Fruit fly (Drosophila melanogaster) whole organism, prepupa: ENCODE data around the gene CG4757.

Experiments used
- Blimp-1 ChIP-seq: fragments of 200-800 bp; sonication (Bioruptor generic); optimal IDR thresholded peaks from 3 replicates; lab custom pipeline; 2017; ENCODE audit warnings: missing biosample characterization, missing genetic modification characterization, mild to moderate bottlenecking, moderate library complexity, missing genetic modification reagents
- CG10631 ChIP-seq: fragments of 200-800 bp; sonication (Bioruptor generic); optimal IDR thresholded peaks from 2 replicates; lab custom pipeline; 2016; ENCODE audit warnings: missing biosample characterization, missing genetic modification characterization
- CG10669 ChIP-seq: fragments of 200-800 bp; sonication (Bioruptor generic); optimal IDR thresholded peaks from 3 replicates; lab custom pipeline; 2018; ENCODE audit warnings: missing biosample characterization, mild to moderate bottlenecking, missing genetic modification characterization, moderate library complexity
- CG11294 ChIP-seq: fragments of 200-800 bp; sonication (Bioruptor generic); IDR thresholded peaks from 2 replicates; pipeline ENCODE4 v1.3.6; 2022; ENCODE audit warnings: missing biosample characterization, missing genetic modification characterization
- CG11902 ChIP-seq: fragments of 200-800 bp; sonication (Bioruptor generic); optimal IDR thresholded peaks from 3 replicates; lab custom pipeline; 2016; ENCODE audit warnings: missing biosample characterization, missing genetic modification characterization
- CG15336 ChIP-seq: fragments of 200-800 bp; sonication (Bioruptor generic); IDR thresholded peaks from 2 replicates; pipeline ENCODE4 v1.3.6; 2022; ENCODE audit warnings: missing biosample characterization, missing genetic modification characterization
- CG1621 ChIP-seq: fragments of 200-800 bp; sonication (Bioruptor generic); optimal IDR thresholded peaks from 3 replicates; lab custom pipeline; 2018; ENCODE audit warnings: missing biosample characterization, mild to moderate bottlenecking, missing genetic modification characterization
- CG16779 ChIP-seq: fragments of 200-800 bp; sonication (Bioruptor generic); optimal IDR thresholded peaks from 3 replicates; lab custom pipeline; 2017; ENCODE audit warnings: missing biosample characterization, mild to moderate bottlenecking, missing genetic modification characterization
- CG3032 ChIP-seq: fragments of 200-800 bp; optimal IDR thresholded peaks from 2 replicates; lab custom pipeline; 2019; ENCODE audit warnings: missing biosample characterization, mild to moderate bottlenecking, missing genetic modification characterization, moderate library complexity
- CG31627 ChIP-seq: fragments of 200-800 bp; sonication (Bioruptor generic); optimal IDR thresholded peaks from 3 replicates; lab custom pipeline; 2016; ENCODE audit warnings: missing biosample characterization, missing genetic modification characterization
- CG32006 ChIP-seq: fragments of 200-800 bp; sonication (Bioruptor generic); optimal IDR thresholded peaks from 3 replicates; lab custom pipeline; 2017; ENCODE audit warnings: missing biosample characterization, mild to moderate bottlenecking, missing genetic modification characterization
- CG34406 ChIP-seq: fragments of 200-800 bp; sonication (Bioruptor generic); optimal IDR thresholded peaks from 3 replicates; lab custom pipeline; 2016; ENCODE audit warnings: missing biosample characterization, missing genetic modification characterization
- CG3919 ChIP-seq: fragments of 200-800 bp; sonication (Bioruptor generic); optimal IDR thresholded peaks from 3 replicates; lab custom pipeline; 2016; ENCODE audit warnings: missing biosample characterization, missing genetic modification characterization
- CG4318 ChIP-seq: fragments of 200-800 bp; sonication (Bioruptor generic); optimal IDR thresholded peaks from 3 replicates; lab custom pipeline; 2017; ENCODE audit warnings: missing biosample characterization, mild to moderate bottlenecking, missing genetic modification characterization
- CG6163 ChIP-seq: fragments of 200-800 bp; sonication (Bioruptor generic); IDR thresholded peaks from 3 replicates; pipeline ENCODE4 v1.3.6; 2022; ENCODE audit warnings: missing biosample characterization, missing genetic modification characterization
- CG6276 ChIP-seq: fragments of 200-800 bp; sonication (Bioruptor generic); optimal IDR thresholded peaks from 2 replicates; lab custom pipeline; 2017; ENCODE audit warnings: missing biosample characterization, mild to moderate bottlenecking, missing genetic modification characterization
- CG6792 ChIP-seq: fragments of 200-800 bp; sonication (Bioruptor generic); optimal IDR thresholded peaks from 3 replicates; lab custom pipeline; 2016; ENCODE audit warnings: missing biosample characterization, missing genetic modification characterization
- CG6808 ChIP-seq: fragments of 200-800 bp; sonication (Bioruptor generic); optimal IDR thresholded peaks from 3 replicates; lab custom pipeline; 2017; ENCODE audit warnings: missing biosample characterization, missing genetic modification characterization, mild to moderate bottlenecking, moderate library complexity, missing genetic modification reagents
- CG7368 ChIP-seq: fragments of 200-800 bp; sonication (Bioruptor generic); optimal IDR thresholded peaks from 3 replicates; lab custom pipeline; 2016; ENCODE audit warnings: missing biosample characterization, missing genetic modification characterization
- CG8119 ChIP-seq: fragments of 200-800 bp; sonication (Bioruptor generic); IDR thresholded peaks from 3 replicates; pipeline ENCODE4 v1.3.6; 2022; ENCODE audit warnings: missing biosample characterization, missing genetic modification characterization
- CG8632 ChIP-seq: fragments of 200-800 bp; sonication (Bioruptor generic); optimal IDR thresholded peaks from 3 replicates; lab custom pipeline; 2016; ENCODE audit warnings: missing biosample characterization, missing genetic modification characterization
- Eip75B ChIP-seq: fragments of 200-800 bp; sonication (Bioruptor generic); optimal IDR thresholded peaks from 3 replicates; lab custom pipeline; 2016; ENCODE audit warnings: missing biosample characterization, missing genetic modification characterization
- Ets21C ChIP-seq: fragments of 200-800 bp; sonication (Bioruptor generic); optimal IDR thresholded peaks from 3 replicates; lab custom pipeline; 2016; ENCODE audit warnings: missing biosample characterization, missing genetic modification characterization
- Ets96B ChIP-seq: fragments of 200-800 bp; optimal IDR thresholded peaks from 2 replicates; lab custom pipeline; 2019; ENCODE audit warnings: missing biosample characterization, mild to moderate bottlenecking, missing genetic modification characterization, moderate library complexity
- Gug ChIP-seq: fragments of 200-800 bp; sonication (Bioruptor generic); IDR thresholded peaks from 2 replicates; pipeline ENCODE4 v1.3.6; 2022; ENCODE audit warnings: missing biosample characterization, missing genetic modification characterization
- Hr38 ChIP-seq: sonication (Bioruptor generic); optimal IDR thresholded peaks from 2 replicates; lab custom pipeline; 2016; ENCODE audit warnings: missing biosample characterization, missing genetic modification characterization
- Hr39 ChIP-seq: fragments of 200-800 bp; sonication (Bioruptor generic); optimal IDR thresholded peaks from 2 replicates; lab custom pipeline; 2016; ENCODE audit warnings: missing biosample characterization, missing genetic modification characterization
- Hr4 ChIP-seq: fragments of 200-800 bp; sonication (Bioruptor generic); optimal IDR thresholded peaks from 3 replicates; lab custom pipeline; 2016; ENCODE audit warnings: missing biosample characterization, missing genetic modification characterization
- Lpt ChIP-seq: fragments of 200-800 bp; sonication (Bioruptor generic); optimal IDR thresholded peaks from 3 replicates; lab custom pipeline; 2016; ENCODE audit warnings: missing biosample characterization, missing genetic modification characterization
- Met ChIP-seq: fragments of 200-800 bp; sonication (Bioruptor generic); optimal IDR thresholded peaks from 3 replicates; lab custom pipeline; 2016; ENCODE audit warnings: missing biosample characterization, missing genetic modification characterization
- OdsH ChIP-seq: fragments of 200-800 bp; sonication (Bioruptor generic); optimal IDR thresholded peaks from 3 replicates; lab custom pipeline; 2016; ENCODE audit warnings: missing biosample characterization, missing genetic modification characterization
- Smox ChIP-seq: fragments of 200-800 bp; sonication (Bioruptor generic); optimal IDR thresholded peaks from 3 replicates; lab custom pipeline; 2016; ENCODE audit warnings: missing biosample characterization, missing genetic modification characterization
- Sox102F ChIP-seq: fragments of 200-800 bp; sonication (Bioruptor generic); optimal IDR thresholded peaks from 2 replicates; lab custom pipeline; 2016; ENCODE audit warnings: missing biosample characterization, mild to moderate bottlenecking, missing genetic modification characterization
- achi ChIP-seq: fragments of 200-800 bp; sonication (Bioruptor generic); optimal IDR thresholded peaks from 3 replicates; lab custom pipeline; 2016; ENCODE audit warnings: missing biosample characterization, missing genetic modification characterization
- acj6 ChIP-seq: fragments of 200-800 bp; sonication (Bioruptor generic); optimal IDR thresholded peaks from 3 replicates; lab custom pipeline; 2016; ENCODE audit warnings: missing biosample characterization, missing genetic modification characterization
- cyc ChIP-seq: fragments of 200-800 bp; sonication (Bioruptor generic); optimal IDR thresholded peaks from 3 replicates; lab custom pipeline; 2016; ENCODE audit warnings: missing biosample characterization, missing genetic modification characterization
- dac ChIP-seq: fragments of 200-800 bp; sonication (Bioruptor generic); optimal IDR thresholded peaks from 2 replicates; lab custom pipeline; 2017; ENCODE audit warnings: missing biosample characterization, mild to moderate bottlenecking, missing genetic modification characterization
- dsx ChIP-seq: fragments of 200-800 bp; optimal IDR thresholded peaks from 3 replicates; lab custom pipeline; 2019; ENCODE audit warnings: missing biosample characterization, mild to moderate bottlenecking, missing genetic modification characterization, moderate library complexity; ENCODE audit not compliant: poor library complexity, severe bottlenecking
- eg ChIP-seq: fragments of 200-800 bp; sonication (Bioruptor generic); IDR thresholded peaks from 3 replicates; pipeline ENCODE4 v1.3.6; 2022; ENCODE audit warnings: missing biosample characterization, missing genetic modification characterization
- fkh ChIP-seq: fragments of 200-800 bp; sonication (Bioruptor generic); optimal IDR thresholded peaks from 3 replicates; lab custom pipeline; 2017; ENCODE audit warnings: missing biosample characterization, mild to moderate bottlenecking, missing genetic modification characterization, moderate library complexity
- lz ChIP-seq: fragments of 200-800 bp; sonication (Bioruptor generic); optimal IDR thresholded peaks from 3 replicates; lab custom pipeline; 2016; ENCODE audit warnings: missing biosample characterization, missing genetic modification characterization
- net ChIP-seq: fragments of 200-800 bp; sonication (Bioruptor generic); optimal IDR thresholded peaks from 3 replicates; lab custom pipeline; 2016; ENCODE audit warnings: missing biosample characterization, missing genetic modification characterization
- pdm3 ChIP-seq: fragments of 200-800 bp; sonication (Bioruptor generic); optimal IDR thresholded peaks from 3 replicates; lab custom pipeline; 2016; ENCODE audit warnings: missing biosample characterization, missing genetic modification characterization
- salr ChIP-seq, 2 experiments: fragments of 200-800 bp; sonication (Bioruptor generic); optimal IDR thresholded peaks; 3 replicates each; lab custom pipeline; 2016 to 2018; ENCODE audit warnings: missing biosample characterization in 2 of 2, missing genetic modification characterization in 2 of 2, mild to moderate bottlenecking in 1 of 2
- ss ChIP-seq, 2 experiments: fragments of 200-800 bp; sonication (Bioruptor generic); optimal IDR thresholded peaks; 2 replicates in 1 of 2; 3 replicates in 1 of 2; lab custom pipeline; 2017 to 2018; ENCODE audit warnings: mild to moderate bottlenecking in 2 of 2, missing biosample characterization in 2 of 2, missing genetic modification characterization in 2 of 2, moderate library complexity in 1 of 2
- svp ChIP-seq: fragments of 200-800 bp; sonication (Bioruptor generic); peaks from one replicate; lab custom pipeline; 2016; ENCODE audit warnings: missing biosample characterization, missing genetic modification characterization
- topi ChIP-seq: fragments of 200-800 bp; sonication (Bioruptor generic); optimal IDR thresholded peaks from 3 replicates; lab custom pipeline; 2016; ENCODE audit warnings: missing biosample characterization, missing genetic modification characterization
- vri ChIP-seq: fragments of 200-800 bp; sonication (Bioruptor generic); optimal IDR thresholded peaks from 3 replicates; lab custom pipeline; 2016; ENCODE audit warnings: missing biosample characterization, mild to moderate bottlenecking, missing genetic modification characterization

Gene CG4757

DNA sequence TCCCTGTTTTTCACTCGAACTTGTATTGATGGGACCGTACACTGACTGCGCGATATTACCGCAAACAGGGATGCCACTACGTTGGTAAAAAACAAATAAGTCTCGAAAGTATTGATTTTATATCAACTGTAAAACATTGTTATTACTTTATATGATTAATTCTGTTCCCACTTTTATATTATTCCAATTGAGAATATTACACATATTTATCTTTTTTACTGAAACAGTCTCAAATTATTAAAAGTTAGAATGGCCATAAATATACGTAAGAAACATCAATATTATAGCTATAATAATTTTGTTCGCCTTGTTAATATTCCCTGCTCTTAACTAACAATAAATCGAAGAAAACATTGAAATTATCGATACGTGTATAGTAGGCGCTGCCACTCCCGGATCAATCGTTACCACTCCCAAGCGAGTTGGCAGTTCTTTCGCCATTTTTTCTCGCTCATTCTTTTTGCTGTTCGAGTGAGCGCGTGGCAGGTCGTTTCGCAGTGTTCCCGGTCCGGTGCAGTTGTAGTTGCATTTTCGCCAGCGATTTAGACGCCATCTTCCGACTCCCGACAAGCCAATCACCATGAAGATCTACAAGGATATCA is 48.9 kb downstream of the CG4757 start, which contains the start of the genes SdhC and Tctp (continued):
- TF ChIP-seq acj6 (peak; percentile 24), OdsH (GFP tag; lab: Kevin White, UChicago) (peak; percentile 43), dsx (peak; percentile 10), Eip75B (GFP tag; lab: Kevin White, UChicago) (peak; percentile 59)

DNA sequence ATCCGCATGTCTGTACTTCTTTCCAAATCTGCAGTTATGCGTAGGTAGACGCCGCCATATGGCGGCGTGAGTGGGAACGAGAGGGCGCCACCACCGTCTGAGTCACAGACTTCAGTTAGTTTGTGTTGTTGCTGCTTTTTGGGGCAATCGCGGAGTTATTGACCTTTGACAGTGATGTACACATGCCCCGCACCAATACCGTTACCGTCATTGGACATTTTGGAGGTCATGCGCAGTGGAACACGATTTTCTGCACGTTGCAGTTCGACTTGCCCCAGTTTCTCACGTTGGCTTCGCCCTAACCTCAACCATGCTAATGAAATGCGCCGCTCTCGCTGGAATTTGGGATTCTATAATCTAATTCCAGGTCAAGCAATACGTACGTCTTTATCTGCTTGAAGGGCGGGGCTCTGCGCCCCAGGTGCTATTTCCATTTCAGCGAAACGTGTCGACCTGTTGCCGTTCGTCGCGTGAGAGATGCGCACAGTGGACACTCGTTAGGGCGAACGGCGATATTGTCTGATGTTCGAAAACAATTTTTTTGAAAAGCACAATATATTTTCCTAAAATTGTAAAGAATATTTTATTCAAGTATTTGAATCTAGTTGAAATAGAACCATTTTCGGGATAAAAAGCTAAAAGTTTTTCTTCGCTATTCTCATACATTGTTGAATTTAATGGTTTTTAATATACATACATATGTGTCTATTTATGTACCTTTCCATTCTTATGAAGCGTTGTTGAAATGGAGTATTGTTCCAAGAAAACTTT is 50.5 kb downstream of the CG4757 start:
- TF ChIP-seq achi (peak; percentile 67), CG1621 (tag; lab: Kevin White, UChicago) (no peak), CG3032 (peak; percentile 49), cyc (peak; percentile 75), Ets21C (peak; percentile 66), CG10631 (GFP tag; lab: Kevin White, UChicago) (peak; percentile 54), ss (GFP tag; optimal IDR thresholded peaks at IDR 0.05; lab: Kevin White, UChicago) (peak; percentile 14 to 39), Hr39 (GFP tag; lab: Kevin White, UChicago) (peak; percentile 81), net (GFP tag; lab: Kevin White, UChicago) (peak; percentile 72), CG6792 (GFP tag; lab: Kevin White, UChicago) (peak; percentile 57), CG4318 (GFP tag; lab: Kevin White, UChicago) (no peak), CG6808 (GFP tag; lab: Kevin White, UChicago) (peak; percentile 14), CG3919 (GFP tag; lab: Kevin White, UChicago) (peak; percentile 72), CG8632 (GFP tag; lab: Kevin White, UChicago) (peak; percentile 54), CG10669 (peak; percentile 53), Hr38 (GFP tag; lab: Kevin White, UChicago) (no peak), Blimp-1 (GFP tag; lab: Kevin White, UChicago) (peak; percentile 28), fkh (no peak), CG15336 (GFP tag; lab: Robert Waterston, UW) (peak; percentile 69), dac (GFP tag; lab: Kevin White, UChicago) (peak; percentile 21), Ets96B (tag; lab: Kevin White, UChicago) (peak; percentile 42), Lpt (GFP tag; lab: Kevin White, UChicago) (peak; percentile 36), CG16779 (tag; lab: Kevin White, UChicago) (peak; percentile 27), CG6276 (GFP tag; lab: Kevin White, UChicago) (no peak), Hr4 (GFP tag; lab: Kevin White, UChicago) (peak; percentile 80), pdm3 (GFP tag; lab: Kevin White, UChicago) (peak; percentile 82), Smox (GFP tag; lab: Kevin White, UChicago) (peak; percentile 79), CG11294 (GFP tag; lab: Robert Waterston, UW) (no peak), acj6 (peak; percentile 64), CG31627 (GFP tag; lab: Kevin White, UChicago) (peak; percentile 83), salr (GFP tag; optimal IDR thresholded peaks at IDR 0.05; lab: Kevin White, UChicago) (peak in 1 of 2 experiments; percentile 26), CG11902 (GFP tag; lab: Kevin White, UChicago) (peak; percentile 50), CG8119 (GFP tag; lab: Robert Waterston, UW) (peak; percentile 53; the same call in 2 of the 3 replicates), CG34406 (GFP tag; lab: Kevin White, UChicago) (peak; percentile 48), svp (peak; percentile 95), topi (GFP tag; lab: Kevin White, UChicago) (peak; percentile 79), CG6163 (GFP tag; lab: Robert Waterston, UW) (peak; percentile 70), eg (GFP tag; lab: Robert Waterston, UW) (peak; percentile 80), Sox102F (GFP tag; lab: Kevin White, UChicago) (peak; percentile 72), lz (GFP tag; lab: Kevin White, UChicago) (peak; percentile 83), CG7368 (GFP tag; lab: Kevin White, UChicago) (peak; percentile 43), vri (GFP tag; lab: Kevin White, UChicago) (peak; percentile 39), Gug (GFP tag; lab: Robert Waterston, UW) (peak; percentile 55), Met (GFP tag; lab: Kevin White, UChicago) (peak; percentile 81), CG32006 (GFP tag; lab: Kevin White, UChicago) (peak; percentile 65)
